Fruit fly (Drosophila melanogaster): ENCODE data around the gene RpL37-1.

dm6 chrX:15150261-15150660 is 11.1 kb upstream of the RpL37-1 start:
- TF ChIP-seq bab1 (GFP tag; optimal IDR thresholded peaks at IDR 0.05) (no peak), CG33017 (tag; optimal IDR thresholded peaks at IDR 0.05) (no peak), CG14711 (tag; optimal IDR thresholded peaks at IDR 0.05) (no peak), CG1620 (GFP tag; optimal IDR thresholded peaks at IDR 0.05) (no peak), CG12768 (GFP tag; optimal IDR thresholded peaks at IDR 0.05) (no peak), CG11617 (GFP tag; optimal IDR thresholded peaks at IDR 0.05) (no peak), tj (GFP tag; optimal IDR thresholded peaks at IDR 0.05) (no peak)

Measured in whole organism, adult.